4 worm cellular contexts compared by ENCODE assay signal in the genomic region with DNA sequence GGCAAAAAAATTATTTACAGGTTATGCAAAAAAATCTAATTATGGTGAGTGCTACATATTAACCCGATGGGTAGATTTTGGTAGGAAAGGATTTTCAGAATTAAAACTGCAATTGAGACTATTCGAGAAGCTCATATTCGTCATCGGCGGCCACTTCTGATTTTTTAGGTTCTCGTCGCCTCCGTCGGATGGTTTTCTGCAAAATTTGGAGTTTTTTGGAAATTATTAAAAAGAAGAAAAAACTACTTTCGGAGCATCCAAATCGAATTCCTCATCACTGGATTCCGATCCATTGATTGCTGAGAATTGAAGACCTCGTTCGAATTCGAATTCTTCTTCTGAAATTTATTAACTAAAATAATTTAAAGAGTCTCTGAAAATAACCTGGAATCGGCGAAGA.
TF ChIP-seq lines count a peak whose summit lies in the region.

No protein-coding gene starts in this region.

TF ChIP-seq in whole organism, L1 larva, 84 proteins besides CTCF, POLR2A, EP300 and RAD21:
- no peak for TF ChIP-seq ceh-63 (GFP tag; optimal IDR thresholded peaks at IDR 0.05; lab: Kevin White, UChicago)
- TF ChIP-seq nhr-85 (tag; lab: Kevin White, UChicago) = peak; percentile 11

TF ChIP-seq in whole organism, L3 larva, 47 proteins besides CTCF, POLR2A, EP300 and RAD21:
- peak; percentile 25 for TF ChIP-seq nhr-25 (tag; optimal IDR thresholded peaks at IDR 0.05; lab: Kevin White, UChicago)
- TF ChIP-seq mml-1 (tag; optimal IDR thresholded peaks at IDR 0.05; lab: Kevin White, UChicago) = no peak
- peak; percentile 60 for TF ChIP-seq ama-1 (optimal IDR thresholded peaks at IDR 0.05; lab: Kevin White, UChicago)
- no peak for TF ChIP-seq eor-1 (tag; optimal IDR thresholded peaks at IDR 0.05; lab: Kevin White, UChicago)
- TF ChIP-seq elt-2 (tag; optimal IDR thresholded peaks at IDR 0.05; lab: Kevin White, UChicago) = peak; percentile 14

TF ChIP-seq in whole organism, L4 larva, 104 proteins besides CTCF, POLR2A, EP300 and RAD21:
- TF ChIP-seq dve-1 (tag; optimal IDR thresholded peaks at IDR 0.05; lab: Kevin White, UChicago; ENCODE audit: insufficient read depth) (peak; percentile 5), lir-3 (tag; optimal IDR thresholded peaks at IDR 0.05; lab: Kevin White, UChicago) (no peak), aha-1 (tag; lab: Kevin White, UChicago) (peak; percentile 3), daf-19 (GFP tag; conservative IDR thresholded peaks at IDR 0.05; lab: Robert Waterston, UW) (no peak), gei-8 (GFP tag; optimal IDR thresholded peaks at IDR 0.05; lab: Kevin White, UChicago) (peak; percentile 25), dpl-1 (GFP tag; optimal IDR thresholded peaks at IDR 0.05; lab: Kevin White, UChicago) (no peak), lin-29 (GFP tag; IDR thresholded peaks at IDR 0.05; lab: Robert Waterston, UW) (0 out of 2 replicates have a peak, but pooled peaks have one; percentile 17), pha-4 (GFP tag; IDR thresholded peaks at IDR 0.05; lab: Robert Waterston, UW) (peak; percentile 42; the same call in 1 of the 2 replicates), pha-4 (tag; optimal IDR thresholded peaks at IDR 0.05; lab: Kevin White, UChicago) (no peak), spr-1 (tag; optimal IDR thresholded peaks at IDR 0.05; lab: Kevin White, UChicago) (no peak), tra-1 (GFP tag; IDR thresholded peaks at IDR 0.05; lab: Robert Waterston, UW) (0 out of 2 replicates have a peak, but pooled peaks have one; percentile 13), F44E2.7 (GFP tag; IDR thresholded peaks at IDR 0.05; lab: Robert Waterston, UW) (no peak), lin-38 (GFP tag; IDR thresholded peaks at IDR 0.05; lab: Robert Waterston, UW) (peak; percentile 12; the same call in 1 of the 2 replicates), php-3 (GFP tag; IDR thresholded peaks at IDR 0.05; lab: Robert Waterston, UW) (0 out of 2 replicates have a peak, but pooled peaks have one; percentile 41), unc-39 (tag; optimal IDR thresholded peaks at IDR 0.05; lab: Kevin White, UChicago) (no peak), nhr-77 (tag; optimal IDR thresholded peaks at IDR 0.05; lab: Kevin White, UChicago) (no peak)

TF ChIP-seq in whole organism, young adult, 124 proteins besides CTCF, POLR2A, EP300 and RAD21:
- TF ChIP-seq pbrm-1 (GFP tag; IDR thresholded peaks at IDR 0.05; lab: Robert Waterston, UW) (peak; percentile 22; the same call in 1 of the 2 replicates), tlf-1 (GFP tag; optimal IDR thresholded peaks at IDR 0.05; lab: Kevin White, UChicago) (peak; percentile 16), madf-6 (GFP tag; IDR thresholded peaks at IDR 0.05; lab: Robert Waterston, UW) (peak; percentile 26), Y53G8AR.9 (GFP tag; conservative IDR thresholded peaks at IDR 0.05; lab: Robert Waterston, UW) (peak; percentile 62; the same call in 1 of the 2 replicates), lin-40 (tag; optimal IDR thresholded peaks at IDR 0.05; lab: Kevin White, UChicago) (peak; percentile 18), cebp-1 (GFP tag; IDR thresholded peaks at IDR 0.05; lab: Robert Waterston, UW) (no peak), cebp-1 (tag; optimal IDR thresholded peaks at IDR 0.05; lab: Kevin White, UChicago) (peak; percentile 14), nfyb-1 (GFP tag; IDR thresholded peaks at IDR 0.05; lab: Robert Waterston, UW) (peak; percentile 65; the same call in 1 of the 2 replicates), cebp-2 (GFP tag; IDR thresholded peaks at IDR 0.05; lab: Robert Waterston, UW) (0 out of 2 replicates have a peak, but pooled peaks have one; percentile 41), sea-2 (GFP tag; IDR thresholded peaks at IDR 0.05; lab: Robert Waterston, UW) (no peak), F23B12.7 (tag; optimal IDR thresholded peaks at IDR 0.05; lab: Kevin White, UChicago; ENCODE audit: insufficient read depth) (no peak), ztf-22 (GFP tag; optimal IDR thresholded peaks at IDR 0.05; lab: Kevin White, UChicago) (no peak), dpff-1 (tag; optimal IDR thresholded peaks at IDR 0.05; lab: Kevin White, UChicago) (peak; percentile 46), nhr-90 (tag; optimal IDR thresholded peaks at IDR 0.05; lab: Kevin White, UChicago) (peak; percentile 47), ztf-26 (tag; optimal IDR thresholded peaks at IDR 0.05; lab: Kevin White, UChicago) (no peak), atf-7 (tag; optimal IDR thresholded peaks at IDR 0.05; lab: Kevin White, UChicago) (peak; percentile 2), F49E8.2 (tag; optimal IDR thresholded peaks at IDR 0.05; lab: Kevin White, UChicago; ENCODE audit: insufficient read depth) (no peak), B0261.1 (tag; optimal IDR thresholded peaks at IDR 0.05; lab: Kevin White, UChicago) (no peak)
